Fruit fly (Drosophila melanogaster): Measurements from ENCODE around the gene Tsp66E.

- no peak for TF ChIP-seq psq (optimal IDR thresholded peaks at IDR 0.05)
- TF ChIP-seq CG8478 (optimal IDR thresholded peaks at IDR 0.05), result no peak
- TF ChIP-seq usp (GFP tag; optimal IDR thresholded peaks at IDR 0.05), result no peak
- no peak for TF ChIP-seq pan (optimal IDR thresholded peaks at IDR 0.05)
- no peak for TF ChIP-seq Dll (optimal IDR thresholded peaks at IDR 0.05)
- TF ChIP-seq EcR (GFP tag; optimal IDR thresholded peaks at IDR 0.05), result no peak
Observed at dm6 chr3L:8881778-8882366, 30.4 kb upstream of the Tsp66E start.
